Worm (Caenorhabditis elegans): ENCODE measurements around the gene scl-25.
"Not testable (repeated sequence)": the region's sequence is repeated elsewhere in the genome, so short reads cannot be mapped to it uniquely, and the experiment has no call there.

Gene scl-25

DNA sequence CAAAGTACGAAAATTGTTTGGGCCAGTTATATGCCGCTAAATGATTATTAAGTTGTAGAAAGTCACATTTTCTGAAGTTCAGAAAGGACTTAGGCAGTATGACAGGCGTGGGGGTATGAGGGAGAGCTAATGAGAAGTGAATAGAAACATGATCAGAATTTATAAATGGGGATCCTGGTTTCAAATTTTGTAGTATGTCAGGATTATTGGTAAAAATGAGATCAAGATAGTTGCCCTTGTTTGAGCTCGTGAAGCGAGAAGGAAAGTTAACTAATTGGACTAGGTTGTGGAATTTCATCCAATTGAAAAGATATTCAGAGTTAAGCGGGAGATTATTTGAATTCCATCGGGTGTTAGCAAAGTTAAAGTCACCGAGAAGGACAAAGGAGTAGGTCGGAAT lies 6.9 kb downstream of the scl-25 start:
- no peak for TF ChIP-seq unc-62 (GFP tag; optimal IDR thresholded peaks at IDR 0.05)

DNA sequence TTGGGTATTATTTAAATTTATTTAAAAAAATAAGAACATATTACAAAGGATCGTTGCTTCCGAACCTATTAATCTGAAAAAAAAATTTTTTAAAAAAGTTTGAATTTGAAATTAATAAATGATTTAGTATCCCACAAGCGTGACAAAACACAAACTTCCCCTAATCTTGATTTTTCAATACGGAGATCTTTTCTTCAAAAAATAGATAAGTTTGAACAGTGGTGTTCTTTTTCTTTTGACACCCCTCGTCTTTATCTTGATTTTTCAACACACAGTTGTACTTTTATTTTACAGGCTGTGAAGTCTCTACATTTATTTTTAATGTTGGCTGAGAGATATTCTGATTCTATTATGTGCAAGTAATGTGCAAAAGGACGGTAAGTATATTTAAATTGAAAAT lies 10.9 kb downstream of the scl-25 start, which contains the start of gene T19C9.10:
T19C9.10 (plus strand) TSS at position 248 of the 400 bp plus-strand sequence.
- TF ChIP-seq unc-62 (GFP tag; optimal IDR thresholded peaks at IDR 0.05) = no peak

DNA sequence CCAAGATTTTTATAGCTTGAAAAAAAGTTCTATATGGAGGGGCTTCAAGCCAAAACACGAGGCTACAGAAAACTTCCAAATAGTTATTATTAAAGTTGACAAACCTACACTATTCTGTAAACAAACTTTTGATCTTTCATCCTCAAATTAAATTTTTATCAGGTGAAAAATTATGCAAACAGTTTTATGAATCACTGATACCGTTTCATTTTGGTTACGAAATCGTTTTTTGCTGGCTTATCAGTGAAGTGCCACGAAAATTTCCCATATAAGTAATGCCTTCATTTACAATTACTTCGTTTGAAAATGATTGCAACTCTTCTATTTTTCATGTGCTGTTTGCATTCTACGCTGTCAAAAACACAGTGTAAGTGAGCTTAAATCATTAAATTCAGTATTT lies 13.3 kb downstream of the scl-25 start, which contains the start of gene T19C9.8:
T19C9.8 (plus strand) TSS at position 299 of the 400 bp plus-strand sequence.
- TF ChIP-seq unc-62 (GFP tag; optimal IDR thresholded peaks at IDR 0.05) = no peak

DNA sequence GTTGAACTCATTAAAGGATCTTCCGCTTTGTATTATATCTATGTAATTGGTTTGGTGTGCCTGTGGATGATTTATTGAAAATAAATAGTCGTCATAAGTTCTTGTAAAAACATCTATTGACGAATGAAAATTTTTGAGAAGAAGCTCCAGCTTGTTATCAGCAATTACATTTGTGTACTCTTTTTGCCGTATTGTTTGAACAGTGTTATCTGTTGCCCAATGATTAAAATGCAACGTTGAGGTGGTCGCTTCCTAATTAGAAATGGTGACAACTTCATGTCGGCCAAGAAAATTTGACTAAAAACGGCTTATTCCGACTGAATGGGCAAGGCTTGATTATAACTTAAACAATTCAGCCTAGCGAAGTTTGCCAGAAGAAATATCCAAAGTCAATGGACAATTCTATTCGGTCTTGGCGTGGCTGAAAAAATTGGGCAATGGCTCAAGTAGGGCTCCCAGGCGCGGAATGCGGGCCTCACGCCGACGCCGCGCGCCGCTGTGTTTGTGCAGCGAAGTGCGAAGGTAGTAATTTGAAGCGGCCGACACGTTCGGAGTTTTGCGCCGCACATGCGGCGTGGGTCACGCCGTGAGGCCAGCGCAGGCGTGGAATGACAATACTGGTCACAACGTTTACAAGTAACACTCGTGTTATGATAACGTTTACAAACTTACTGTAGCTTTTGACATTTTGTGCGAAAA lies 15.2 kb downstream of the scl-25 start:
- TF ChIP-seq unc-62 (GFP tag; optimal IDR thresholded peaks at IDR 0.05) = no peak

DNA sequence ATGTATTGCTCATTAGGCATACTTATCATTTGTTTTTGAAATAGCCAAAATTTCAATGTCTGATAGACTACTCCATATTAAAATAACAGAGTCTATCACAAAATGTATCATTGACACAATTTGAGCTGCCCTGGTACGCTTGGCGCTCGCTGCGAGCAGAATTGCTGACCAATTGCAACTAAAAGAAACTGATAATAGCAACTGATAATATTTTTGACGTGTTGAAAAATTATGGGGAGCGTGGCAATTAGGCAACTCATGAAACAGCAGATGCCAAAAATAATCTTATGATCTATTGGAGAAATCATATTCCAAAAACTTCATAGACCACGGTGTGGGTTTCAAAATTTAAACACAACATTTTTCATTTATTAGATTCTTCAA lies 15.8 kb downstream of the scl-25 start:
- no peak for TF ChIP-seq unc-62 (GFP tag; optimal IDR thresholded peaks at IDR 0.05)

- no peak for TF ChIP-seq unc-62 (GFP tag; optimal IDR thresholded peaks at IDR 0.05)
Observed at ce11 chrV:17242552-17242951, 17.1 kb downstream of the scl-25 start, which contains the start of gene Y68A4B.3. Y68A4B.3 (minus strand) TSS chrV:17242652.

- no peak for TF ChIP-seq unc-62 (GFP tag; optimal IDR thresholded peaks at IDR 0.05)
Observed at ce11 chrV:17243016-17243415, 17.5 kb downstream of the scl-25 start.

- TF ChIP-seq unc-62 (GFP tag; optimal IDR thresholded peaks at IDR 0.05) = no peak
Observed at ce11 chrV:17245406-17245805, 19.9 kb downstream of the scl-25 start, which contains the start of gene clec-242. clec-242 (minus strand) TSS chrV:17245506.

ce11 chrV:17248915-17249314 lies 23.4 kb downstream of the scl-25 start, which contains the start of gene clec-243:
clec-243 (minus strand) TSS chrV:17249015.
- no peak for TF ChIP-seq unc-62 (GFP tag; optimal IDR thresholded peaks at IDR 0.05)

ce11 chrV:17251364-17251961 lies 26.0 kb downstream of the scl-25 start, which contains the start of gene Y61B8A.6:
Y61B8A.6 (plus strand) TSS chrV:17251911.
- TF ChIP-seq unc-62 (GFP tag; optimal IDR thresholded peaks at IDR 0.05) = no peak

DNA sequence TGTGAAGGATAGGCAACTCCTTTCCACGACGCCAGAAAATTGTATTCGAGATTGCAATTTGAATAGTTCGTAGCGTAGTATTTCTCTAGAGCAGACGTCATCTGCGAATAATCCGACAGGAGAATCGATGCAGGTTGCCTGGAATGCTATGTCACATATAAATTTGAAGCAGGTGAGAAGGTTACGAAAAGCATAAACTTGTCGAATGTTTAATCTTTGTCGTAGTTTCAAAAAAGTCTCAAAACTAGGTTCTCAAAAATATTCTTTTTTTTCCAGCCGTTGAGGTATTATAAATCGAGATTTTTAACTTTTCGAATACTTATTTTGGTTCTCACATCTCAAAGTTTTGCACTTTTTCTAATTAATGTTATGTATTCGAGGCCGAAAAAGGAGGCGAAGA lies 29.5 kb downstream of the scl-25 start, which contains the start of gene srh-116:
srh-116 (minus strand) TSS at position 101 of the 400 bp plus-strand sequence.
- TF ChIP-seq unc-62 (GFP tag; optimal IDR thresholded peaks at IDR 0.05) = not testable (repeated sequence)

DNA sequence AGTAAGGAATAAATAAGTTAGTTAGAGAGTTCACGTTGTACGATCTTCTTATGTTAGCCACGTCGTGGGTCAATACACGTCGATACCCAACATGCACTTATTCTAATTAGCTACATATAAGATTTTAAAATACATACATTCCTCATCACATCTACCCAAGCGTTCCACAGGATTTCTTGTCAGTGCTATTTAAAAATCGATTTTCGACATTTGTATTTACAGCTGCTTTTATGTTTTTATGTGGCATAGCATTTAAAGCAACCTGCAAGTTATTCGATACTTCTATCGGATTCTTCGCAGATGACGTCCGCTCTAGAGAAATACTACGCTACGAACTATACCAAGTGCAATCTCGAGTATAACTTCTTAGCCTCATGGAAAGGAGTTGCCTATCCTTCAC lies 30.0 kb downstream of the scl-25 start, which contains the start of gene srh-115:
srh-115 (plus strand) TSS at position 301 of the 400 bp plus-strand sequence.
- no peak for TF ChIP-seq unc-62 (GFP tag; optimal IDR thresholded peaks at IDR 0.05)

- no peak for TF ChIP-seq unc-62 (GFP tag; optimal IDR thresholded peaks at IDR 0.05)
Observed at ce11 chrV:17257637-17258036, 32.1 kb downstream of the scl-25 start.

DNA sequence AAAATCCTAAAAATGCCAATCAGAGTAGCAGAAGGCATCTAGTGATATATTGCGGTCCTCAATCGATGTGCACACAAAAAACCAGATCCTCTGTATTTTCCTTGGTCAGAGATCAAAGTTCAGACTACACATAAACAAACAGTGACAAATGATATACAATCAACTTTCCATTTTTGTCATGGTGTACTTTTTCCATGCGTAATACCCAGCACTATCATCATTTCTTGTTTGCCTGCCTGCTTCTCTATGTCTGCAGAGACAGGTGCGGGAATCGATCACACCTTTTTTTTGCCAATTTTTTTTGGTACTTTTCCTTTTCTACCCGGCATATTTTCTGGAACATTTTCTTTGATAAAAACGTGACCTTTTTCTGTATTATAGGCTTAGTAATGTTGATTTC lies 32.8 kb downstream of the scl-25 start:
- TF ChIP-seq unc-62 (GFP tag; optimal IDR thresholded peaks at IDR 0.05) = no peak

DNA sequence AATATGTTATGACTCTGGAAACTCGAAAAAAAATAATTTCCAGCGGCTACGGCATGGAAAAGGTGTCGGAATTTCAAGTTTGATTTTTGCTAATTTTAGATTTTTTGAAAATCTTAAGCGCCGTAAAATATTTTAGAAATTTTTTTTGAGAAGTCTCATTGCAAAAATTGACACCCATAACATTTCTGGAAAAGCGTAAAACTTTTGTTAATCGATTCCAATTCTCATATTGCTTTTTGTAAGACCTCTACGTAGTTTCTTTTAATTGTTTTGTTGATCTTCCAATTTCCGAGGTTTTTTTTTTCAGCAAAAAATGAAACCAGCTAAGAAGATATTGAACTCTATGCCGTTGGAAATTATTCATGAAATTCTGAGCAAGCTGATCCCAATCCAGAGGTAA lies 33.4 kb downstream of the scl-25 start, which contains the start of gene fbxa-85:
fbxa-85 (plus strand) TSS at position 301 of the 400 bp plus-strand sequence.
- TF ChIP-seq unc-62 (GFP tag; optimal IDR thresholded peaks at IDR 0.05) = no peak

ce11 chrV:17261385-17261784 lies 35.9 kb downstream of the scl-25 start:
- TF ChIP-seq unc-62 (GFP tag; optimal IDR thresholded peaks at IDR 0.05) = no peak

ce11 chrV:17264855-17265254 lies 39.4 kb downstream of the scl-25 start, which contains the start of gene K10G4.3:
K10G4.3 (minus strand) TSS chrV:17264955.
- TF ChIP-seq unc-62 (GFP tag; optimal IDR thresholded peaks at IDR 0.05) = not testable (repeated sequence)

All from whole organism, dauer.